Worm (Caenorhabditis elegans) whole organism, young adult: ENCODE data around the gene T13C5.6.

Source experiments
- C06A6.2 ChIP-seq: fragments of 200-800 bp; sonication (Bioruptor generic); conservative IDR thresholded peaks from 2 replicates; pipeline ENCODE4 v1.3.6; 2022; ENCODE audit warnings: missing genetic modification characterization, missing compliant biosample characterization
- F22D6.2 ChIP-seq: sonication (generic microtip); optimal IDR thresholded peaks from 2 replicates; lab custom pipeline; 2016; ENCODE audit warnings: mild to moderate bottlenecking, missing genetic modification characterization, missing compliant biosample characterization
- F49E8.2 ChIP-seq: sonication (generic microtip); optimal IDR thresholded peaks from 3 replicates; lab custom pipeline; 2017; ENCODE audit warnings: missing genetic modification characterization, mild to moderate bottlenecking, missing compliant biosample characterization, antibody characterized with exemption, moderate library complexity; ENCODE audit not compliant: insufficient read depth
- F55B11.4 ChIP-seq: sonication (generic microtip); optimal IDR thresholded peaks from 2 replicates; lab custom pipeline; 2016; ENCODE audit warnings: missing compliant biosample characterization, missing genetic modification characterization, borderline replicate concordance; ENCODE audit not compliant: insufficient read depth
- F57C9.4 ChIP-seq: sonication (generic microtip); optimal IDR thresholded peaks from 2 replicates; lab custom pipeline; 2017; ENCODE audit warnings: mild to moderate bottlenecking, missing genetic modification characterization, missing compliant biosample characterization
- K12H6.12 ChIP-seq: fragments of 200-800 bp; sonication (Bioruptor generic); optimal IDR thresholded peaks from 2 replicates; lab custom pipeline; 2018; ENCODE audit warnings: mild to moderate bottlenecking, missing genetic modification characterization, missing compliant biosample characterization
- T26A5.8 ChIP-seq: sonication (generic microtip); optimal IDR thresholded peaks from 2 replicates; lab custom pipeline; 2016; ENCODE audit warnings: missing genetic modification characterization, missing compliant biosample characterization
- Y53F4B.3 ChIP-seq: fragments of 200-800 bp; sonication (Bioruptor generic); IDR thresholded peaks from 2 replicates; pipeline ENCODE4 v1.3.6; 2022; ENCODE audit warnings: missing genetic modification reagents, missing genetic modification characterization, missing compliant biosample characterization
- Y95B8A.8 ChIP-seq: fragments of 200-800 bp; sonication (Bioruptor generic); IDR thresholded peaks from 2 replicates; pipeline ENCODE4 v1.3.6; 2022; ENCODE audit warnings: missing genetic modification reagents, missing genetic modification characterization, missing compliant biosample characterization
- ama-1 ChIP-seq, 3 experiments: fragments of 150-350 bp in 1 of 3; sonication (generic microtip) in 2 of 3; optimal IDR thresholded peaks; 2 replicates each; lab custom pipeline; 2014 to 2018; ENCODE audit warnings: missing biosample characterization in 2 of 3, missing genetic modification characterization in 2 of 3, missing genetic modification reagents in 2 of 3
- athp-1 ChIP-seq: sonication (generic microtip); optimal IDR thresholded peaks from 2 replicates; lab custom pipeline; 2017; ENCODE audit warnings: mild to moderate bottlenecking, missing genetic modification characterization, missing compliant biosample characterization
- attf-3 ChIP-seq: fragments of 200-800 bp; sonication (Bioruptor generic); conservative IDR thresholded peaks from 2 replicates; pipeline ENCODE4 v1.3.6; 2022; ENCODE audit warnings: missing genetic modification reagents, missing genetic modification characterization, missing compliant biosample characterization
- attf-5 ChIP-seq: fragments of 200-800 bp; sonication (Bioruptor generic); optimal IDR thresholded peaks from 2 replicates; lab custom pipeline; 2018; ENCODE audit warnings: mild to moderate bottlenecking, missing genetic modification characterization, missing compliant biosample characterization
- bed-2 ChIP-seq: fragments of 200-800 bp; sonication (Bioruptor generic); IDR thresholded peaks from 2 replicates; pipeline ENCODE4 v1.3.6; 2022; ENCODE audit warnings: missing genetic modification reagents, missing genetic modification characterization, missing compliant biosample characterization
- ceh-100 ChIP-seq: fragments of 200-800 bp; sonication (Bioruptor generic); IDR thresholded peaks from 2 replicates; pipeline ENCODE4 v1.3.6; 2022; ENCODE audit warnings: missing genetic modification reagents, missing genetic modification characterization, missing compliant biosample characterization
- ceh-27 ChIP-seq: fragments of 200-800 bp; sonication (Bioruptor generic); optimal IDR thresholded peaks from 2 replicates; lab custom pipeline; 2018; ENCODE audit warnings: mild to moderate bottlenecking, missing genetic modification characterization, moderate library complexity, missing compliant biosample characterization
- ceh-58 ChIP-seq: fragments of 200-800 bp; sonication (Bioruptor generic); IDR thresholded peaks from 2 replicates; pipeline ENCODE4 v1.3.6; 2022; ENCODE audit warnings: missing genetic modification characterization, missing compliant biosample characterization
- ceh-79 ChIP-seq: sonication (generic microtip); optimal IDR thresholded peaks from 2 replicates; lab custom pipeline; 2017; ENCODE audit warnings: mild to moderate bottlenecking, missing genetic modification characterization, missing compliant biosample characterization
- chd-7 ChIP-seq: sonication (generic microtip); optimal IDR thresholded peaks from 2 replicates; lab custom pipeline; 2016; ENCODE audit warnings: mild to moderate bottlenecking, missing genetic modification characterization, moderate library complexity, missing compliant biosample characterization
- dpff-1 ChIP-seq: sonication (generic microtip); optimal IDR thresholded peaks from 2 replicates; lab custom pipeline; 2017; ENCODE audit warnings: mild to moderate bottlenecking, missing genetic modification characterization, missing compliant biosample characterization
- efl-1 ChIP-seq: fragments of 150-350 bp; optimal IDR thresholded peaks from 2 replicates; lab custom pipeline; 2014; ENCODE audit warnings: missing biosample characterization, missing genetic modification reagents, missing genetic modification characterization
- ets-4 ChIP-seq: fragments of 200-800 bp; sonication (Bioruptor generic); optimal IDR thresholded peaks from 2 replicates; lab custom pipeline; 2018; ENCODE audit warnings: mild to moderate bottlenecking, missing genetic modification characterization, missing compliant biosample characterization
- fkh-3 ChIP-seq: sonication (generic microtip); optimal IDR thresholded peaks from 2 replicates; lab custom pipeline; 2016; ENCODE audit warnings: mild to moderate bottlenecking, missing genetic modification characterization, missing compliant biosample characterization
- gei-17 ChIP-seq: fragments of 200-800 bp; sonication (Bioruptor generic); optimal IDR thresholded peaks from 2 replicates; lab custom pipeline; 2018; ENCODE audit warnings: mild to moderate bottlenecking, missing genetic modification characterization, missing compliant biosample characterization
- hlh-26 ChIP-seq: fragments of 200-800 bp; sonication (Bioruptor generic); conservative IDR thresholded peaks from 2 replicates; pipeline ENCODE4 v1.3.6; 2022; ENCODE audit warnings: missing genetic modification reagents, missing genetic modification characterization, missing compliant biosample characterization
- hrde-1 ChIP-seq: sonication (generic microtip); optimal IDR thresholded peaks from 2 replicates; lab custom pipeline; 2016; ENCODE audit warnings: missing genetic modification characterization, mild to moderate bottlenecking, missing compliant biosample characterization, moderate library complexity, missing genotype, missing genetic modification reagents, borderline replicate concordance
- let-526 ChIP-seq: fragments of 200-800 bp; sonication (Bioruptor generic); IDR thresholded peaks from 2 replicates; pipeline ENCODE4 v1.3.6; 2022; ENCODE audit warnings: missing genetic modification reagents, missing genetic modification characterization, missing compliant biosample characterization
- lin-26 ChIP-seq: fragments of 200-800 bp; sonication (Bioruptor generic); IDR thresholded peaks from 2 replicates; pipeline ENCODE4 v1.3.6; 2022; ENCODE audit warnings: missing genetic modification reagents, missing genetic modification characterization, missing compliant biosample characterization
- lin-40 ChIP-seq: sonication (generic microtip); optimal IDR thresholded peaks from 2 replicates; lab custom pipeline; 2016; ENCODE audit warnings: missing genetic modification characterization, mild to moderate bottlenecking, missing compliant biosample characterization, missing genotype, missing genetic modification reagents
- lsy-27 ChIP-seq: sonication (generic microtip); optimal IDR thresholded peaks from 2 replicates; lab custom pipeline; 2017; ENCODE audit warnings: missing genetic modification characterization, mild to moderate bottlenecking, missing compliant biosample characterization, antibody characterized with exemption, missing genotype, borderline replicate concordance; ENCODE audit not compliant: insufficient read depth
- madf-10 ChIP-seq: sonication (generic microtip); optimal IDR thresholded peaks from 2 replicates; lab custom pipeline; 2016; ENCODE audit warnings: mild to moderate bottlenecking, missing genetic modification characterization, missing compliant biosample characterization
- madf-3 ChIP-seq: fragments of 200-800 bp; sonication (Bioruptor generic); IDR thresholded peaks from 2 replicates; pipeline ENCODE4 v1.3.6; 2022; ENCODE audit warnings: missing genetic modification reagents, missing genetic modification characterization, missing compliant biosample characterization
- mel-28 ChIP-seq: sonication (generic microtip); optimal IDR thresholded peaks from 2 replicates; lab custom pipeline; 2016; ENCODE audit warnings: borderline replicate concordance, mild to moderate bottlenecking, missing genetic modification characterization, missing compliant biosample characterization
- mes-4 ChIP-seq: sonication (generic microtip); optimal IDR thresholded peaks from 2 replicates; lab custom pipeline; 2016; ENCODE audit warnings: missing genotype, missing genetic modification characterization, missing compliant biosample characterization
- nhr-120 ChIP-seq: fragments of 200-800 bp; sonication (Bioruptor generic); IDR thresholded peaks from 2 replicates; pipeline ENCODE4 v1.3.6; 2022; ENCODE audit warnings: missing genetic modification characterization, missing compliant biosample characterization
- nhr-27 ChIP-seq: fragments of 200-800 bp; sonication (Bioruptor generic); optimal IDR thresholded peaks from 2 replicates; lab custom pipeline; 2018; ENCODE audit warnings: mild to moderate bottlenecking, missing genetic modification characterization, moderate library complexity, missing compliant biosample characterization
- pbrm-1 ChIP-seq: fragments of 200-800 bp; sonication (Bioruptor generic); IDR thresholded peaks from 2 replicates; pipeline ENCODE4 v1.3.6; 2022; ENCODE audit warnings: missing genetic modification reagents, missing genetic modification characterization, missing compliant biosample characterization
- rec-8 ChIP-seq, 2 experiments: sonication (generic microtip); optimal IDR thresholded peaks; 2 replicates each; lab custom pipeline; 2016; ENCODE audit warnings: mild to moderate bottlenecking in 2 of 2, missing genetic modification characterization in 2 of 2, missing genetic modification reagents in 2 of 2, missing genotype in 2 of 2, missing biosample characterization in 1 of 2, missing compliant biosample characterization in 1 of 2, moderate library complexity in 1 of 2
- snpc-1.1 ChIP-seq: sonication (generic microtip); optimal IDR thresholded peaks from 2 replicates; lab custom pipeline; 2017; ENCODE audit warnings: missing genetic modification characterization, mild to moderate bottlenecking, missing compliant biosample characterization, antibody characterized with exemption, moderate library complexity, missing genotype, missing genetic modification reagents; ENCODE audit not compliant: insufficient read depth
- snpc-4 ChIP-seq, 5 experiments: fragments of 150-350 bp in 1 of 5; sonication (generic microtip) in 4 of 5; optimal IDR thresholded peaks; 2 replicates each; lab custom pipeline; 2014 to 2018; ENCODE audit warnings: missing genetic modification characterization in 5 of 5, missing biosample characterization in 3 of 5, antibody characterized with exemption in 2 of 5, mild to moderate bottlenecking in 2 of 5, missing compliant biosample characterization in 2 of 5, missing genotype in 2 of 5, moderate library complexity in 2 of 5, missing genetic modification reagents in 1 of 5
- somi-1 ChIP-seq: fragments of 200-800 bp; sonication (Bioruptor generic); optimal IDR thresholded peaks from 2 replicates; lab custom pipeline; 2018; ENCODE audit warnings: mild to moderate bottlenecking, missing genetic modification characterization, missing compliant biosample characterization
- tbp1 ChIP-seq: fragments of 200-800 bp; sonication (Bioruptor generic); optimal IDR thresholded peaks from 2 replicates; lab custom pipeline; 2018; ENCODE audit warnings: mild to moderate bottlenecking, missing genetic modification characterization, missing compliant biosample characterization
- zfh-2 ChIP-seq: fragments of 200-800 bp; sonication (Bioruptor generic); conservative IDR thresholded peaks from 2 replicates; pipeline ENCODE4 v1.3.6; 2022; ENCODE audit warnings: missing genetic modification reagents, missing genetic modification characterization, missing compliant biosample characterization
- ztf-28 ChIP-seq: fragments of 200-800 bp; sonication (Bioruptor generic); IDR thresholded peaks from 2 replicates; pipeline ENCODE4 v1.3.6; 2022; ENCODE audit warnings: missing genetic modification reagents, missing genetic modification characterization, missing compliant biosample characterization
- ztf-3 ChIP-seq: fragments of 200-800 bp; sonication (Bioruptor generic); optimal IDR thresholded peaks from 2 replicates; lab custom pipeline; 2018; ENCODE audit warnings: mild to moderate bottlenecking, missing genetic modification characterization, missing compliant biosample characterization

The T13C5.6 gene

ce11 chrX:6253899-6254670 lies 46.6 kb upstream of the T13C5.6 start (continued):
- TF ChIP-seq F57C9.4, result peak; percentile 32
- no peak for TF ChIP-seq gei-17 (GFP tag; lab: Kevin White, UChicago)
- no peak for TF ChIP-seq pbrm-1 (GFP tag; lab: Robert Waterston, UW)
- TF ChIP-seq nhr-27 (tag; lab: Kevin White, UChicago), result no peak
- no peak for TF ChIP-seq snpc-1.1
- TF ChIP-seq fkh-3 (tag; lab: Kevin White, UChicago), result peak; percentile 9
- no peak for TF ChIP-seq ztf-28
- TF ChIP-seq Y53F4B.3 (GFP tag; lab: Robert Waterston, UW), result no peak
- no peak; the same call in 1 of the 2 replicates for TF ChIP-seq attf-3 (GFP tag; lab: Robert Waterston, UW)
- TF ChIP-seq hlh-26, result no peak
- no peak for TF ChIP-seq lin-26
- peak; percentile 26 for TF ChIP-seq chd-7 (tag; lab: Kevin White, UChicago)
- no peak for TF ChIP-seq ceh-27 (GFP tag; lab: Kevin White, UChicago)
- peak; percentile 18 for TF ChIP-seq ceh-79 (tag; lab: Kevin White, UChicago)
- no peak for TF ChIP-seq lsy-27
- no peak for TF ChIP-seq snpc-4 (GFP tag; optimal IDR thresholded peaks at IDR 0.05; lab: Kevin White, UChicago)
- TF ChIP-seq snpc-4 (tag; optimal IDR thresholded peaks at IDR 0.05; lab: Kevin White, UChicago), result no peak
- no peak for TF ChIP-seq rec-8 (tag; optimal IDR thresholded peaks at IDR 0.05; lab: Kevin White, UChicago)
- peak; percentile 67 for TF ChIP-seq mel-28
- TF ChIP-seq F55B11.4, result no peak
- peak; percentile 42 for TF ChIP-seq F22D6.2 (tag; lab: Kevin White, UChicago)
- TF ChIP-seq hrde-1 (tag; lab: Kevin White, UChicago), result no peak
- peak; percentile 26 for TF ChIP-seq tbp1 (GFP tag; lab: Kevin White, UChicago)
- TF ChIP-seq dpff-1 (tag; lab: Kevin White, UChicago), result no peak
- peak; percentile 55 for TF ChIP-seq ztf-3 (GFP tag; lab: Kevin White, UChicago)
- peak; percentile 47 for TF ChIP-seq C06A6.2
- TF ChIP-seq F49E8.2 (tag; lab: Kevin White, UChicago), result no peak
- TF ChIP-seq bed-2 (GFP tag; lab: Robert Waterston, UW), result no peak
- TF ChIP-seq K12H6.12 (tag; lab: Kevin White, UChicago), result peak; percentile 10
- no peak for TF ChIP-seq madf-10
- TF ChIP-seq ceh-58 (GFP tag; lab: Robert Waterston, UW), result no peak
- TF ChIP-seq zfh-2 (GFP tag; lab: Robert Waterston, UW), result peak; percentile 78
- TF ChIP-seq nhr-120 (GFP tag; lab: Robert Waterston, UW), result no peak
- TF ChIP-seq mes-4 (tag; lab: Kevin White, UChicago), result no peak
- TF ChIP-seq madf-3 (GFP tag; lab: Robert Waterston, UW), result 0 out of 2 replicates have a peak, but pooled peaks have one; percentile 54
- no peak; the same call in 1 of the 2 replicates for TF ChIP-seq let-526 (GFP tag; lab: Robert Waterston, UW)
- no peak for TF ChIP-seq athp-1 (tag; lab: Kevin White, UChicago)
- no peak for TF ChIP-seq efl-1 (GFP tag; lab: Kevin White, UChicago)
- TF ChIP-seq ceh-100, result no peak
- peak; percentile 27 for TF ChIP-seq attf-5 (GFP tag; lab: Kevin White, UChicago)
- TF ChIP-seq lin-40 (tag; lab: Kevin White, UChicago), result peak; percentile 36
- peak; percentile 20 for TF ChIP-seq ets-4 (GFP tag; lab: Kevin White, UChicago)
- no peak for TF ChIP-seq T26A5.8 (tag; lab: Kevin White, UChicago)
- peak; percentile 87 for TF ChIP-seq Y95B8A.8
- TF ChIP-seq ama-1 (optimal IDR thresholded peaks at IDR 0.05; lab: Kevin White, UChicago), result peak; percentile 94
- no peak for TF ChIP-seq ama-1 (GFP tag; optimal IDR thresholded peaks at IDR 0.05; lab: Kevin White, UChicago)
- peak; percentile 38 for TF ChIP-seq somi-1
